Fruit fly (Drosophila melanogaster): ENCODE results near the gene CG4239.
A peak's percentile ranks its signal among the peaks of the same experiment; 100 is the strongest.

The CG4239 gene

dm6 chrX:16358670-16359320, 26.3 kb upstream of the CG4239 start, which contains the start of the genes U2af50 and PIG-Q (continued):
- TF ChIP-seq CG4424 (GFP tag; optimal IDR thresholded peaks at IDR 0.05), result peak; percentile 89
- TF ChIP-seq aop (GFP tag; IDR thresholded peaks at IDR 0.05), result no peak
- no peak; the same call in 1 of the 2 replicates for TF ChIP-seq Oaz (GFP tag; IDR thresholded peaks at IDR 0.05)
- TF ChIP-seq CG2678 (tag; optimal IDR thresholded peaks at IDR 0.05), result peak; percentile 95
- peak; percentile 83 for TF ChIP-seq CG6765 (GFP tag; optimal IDR thresholded peaks at IDR 0.05)
- TF ChIP-seq CG10979 (tag; optimal IDR thresholded peaks at IDR 0.05), result peak; percentile 92
- peak; percentile 92 for TF ChIP-seq gcm (GFP tag; optimal IDR thresholded peaks at IDR 0.05)
- TF ChIP-seq CG15269 (tag; optimal IDR thresholded peaks at IDR 0.05), result peak; percentile 95
- TF ChIP-seq GATAe (GFP tag; conservative IDR thresholded peaks at IDR 0.05), result peak; percentile 71
- TF ChIP-seq Awh (GFP tag; IDR thresholded peaks at IDR 0.05), result no peak; the same call in 1 of the 2 replicates
- TF ChIP-seq Spps (tag; optimal IDR thresholded peaks at IDR 0.05), result peak; percentile 87
- TF ChIP-seq HLH54F (GFP tag; optimal IDR thresholded peaks at IDR 0.05), result peak; percentile 45
- TF ChIP-seq CG4328 (GFP tag; optimal IDR thresholded peaks at IDR 0.05), result peak; percentile 82
- peak; percentile 91 for TF ChIP-seq Fer1 (GFP tag; optimal IDR thresholded peaks at IDR 0.05)
- no peak for TF ChIP-seq hbn (GFP tag; IDR thresholded peaks at IDR 0.05; ENCODE audit: partially characterized antibody)
- TF ChIP-seq CG31441 (GFP tag; IDR thresholded peaks at IDR 0.05), result no peak; the same call in 1 of the 2 replicates
- TF ChIP-seq CG8281 (tag; optimal IDR thresholded peaks at IDR 0.05), result peak; percentile 87
- TF ChIP-seq MBD-R2 (GFP tag; IDR thresholded peaks at IDR 0.05), result peak; percentile 88
- peak; percentile 89 for TF ChIP-seq B-H2 (GFP tag; optimal IDR thresholded peaks at IDR 0.05)
- peak; percentile 2 for TF ChIP-seq CG1792 (GFP tag; optimal IDR thresholded peaks at IDR 0.05)
- TF ChIP-seq luna (GFP tag; optimal IDR thresholded peaks at IDR 0.05), result peak; percentile 17
- no peak for TF ChIP-seq CG32772 (GFP tag; IDR thresholded peaks at IDR 0.05)
- peak; percentile 91 for TF ChIP-seq CG7372 (GFP tag; IDR thresholded peaks at IDR 0.05)
- peak; percentile 26; the same call in 1 of the 3 replicates for TF ChIP-seq CG6791 (GFP tag; IDR thresholded peaks at IDR 0.05; ENCODE audit: partially characterized antibody)
- peak; percentile 90; the same call in 2 of the 3 replicates for TF ChIP-seq Aef1 (GFP tag; IDR thresholded peaks at IDR 0.05)
- no peak for TF ChIP-seq prd (optimal IDR thresholded peaks at IDR 0.05)
- TF ChIP-seq prd (GFP tag; IDR thresholded peaks at IDR 0.05), result peak; percentile 96
- no peak for TF ChIP-seq chinmo (GFP tag; IDR thresholded peaks at IDR 0.05; ENCODE audit: partially characterized antibody)
- peak; percentile 23 for TF ChIP-seq Side (GFP tag; optimal IDR thresholded peaks at IDR 0.05)
- peak; percentile 65 for TF ChIP-seq CG7786 (GFP tag; optimal IDR thresholded peaks at IDR 0.05)
- peak; percentile 67 for TF ChIP-seq zfh2 (GFP tag; optimal IDR thresholded peaks at IDR 0.05)
- peak; percentile 71 for TF ChIP-seq bab2 (GFP tag; optimal IDR thresholded peaks at IDR 0.05)
- TF ChIP-seq row (GFP tag; IDR thresholded peaks at IDR 0.05), result peak; percentile 98
- no peak for TF ChIP-seq CG43689 (GFP tag; IDR thresholded peaks at IDR 0.05)
- peak; percentile 87 for TF ChIP-seq CG30403 (GFP tag; optimal IDR thresholded peaks at IDR 0.05)
- peak; percentile 87 for TF ChIP-seq CG10267 (tag; optimal IDR thresholded peaks at IDR 0.05)
- TF ChIP-seq CG31388 (GFP tag; optimal IDR thresholded peaks at IDR 0.05), result peak; percentile 76
- TF ChIP-seq vnd (GFP tag; IDR thresholded peaks at IDR 0.05; ENCODE audit: partially characterized antibody), result no peak
- TF ChIP-seq HLHmδ (GFP tag; optimal IDR thresholded peaks at IDR 0.05), result no peak
- TF ChIP-seq CG9727 (GFP tag; optimal IDR thresholded peaks at IDR 0.05), result peak; percentile 93
- TF ChIP-seq sug (tag; optimal IDR thresholded peaks at IDR 0.05), result peak; percentile 91
- peak; percentile 78 for TF ChIP-seq ac (GFP tag; optimal IDR thresholded peaks at IDR 0.05)
- no peak for TF ChIP-seq CG30431 (GFP tag; optimal IDR thresholded peaks at IDR 0.05)
- peak; percentile 97 for TF ChIP-seq vvl (GFP tag; IDR thresholded peaks at IDR 0.05)
- TF ChIP-seq dmrt99B (tag; optimal IDR thresholded peaks at IDR 0.05), result peak; percentile 93
- no peak for TF ChIP-seq CG42726 (GFP tag; IDR thresholded peaks at IDR 0.05; ENCODE audit: partially characterized antibody)
- TF ChIP-seq jumu (GFP tag; optimal IDR thresholded peaks at IDR 0.05), result peak; percentile 32
- TF ChIP-seq D (optimal IDR thresholded peaks at IDR 0.05), result no peak
- TF ChIP-seq D (GFP tag; optimal IDR thresholded peaks at IDR 0.05), result peak; percentile 92
- TF ChIP-seq chif (GFP tag; optimal IDR thresholded peaks at IDR 0.05), result peak; percentile 12 to 68

Measured in whole organism, embryonic.